Fruit fly (Drosophila melanogaster) whole organism: ENCODE results near the gene CG31909.

ENCODE experiments used
- psq ChIP-seq: fragments of >200 bp; optimal IDR thresholded peaks from 2 replicates; lab custom pipeline; 2017
- usp ChIP-seq: fragments of >200 bp; optimal IDR thresholded peaks from 2 replicates; lab custom pipeline; 2017; ENCODE audit warnings: missing biosample characterization, missing genetic modification characterization, mixed read lengths

dm6 chr2L:7258105-7258504 is 793 bp downstream of the CG31909 start:
- TF ChIP-seq usp (GFP tag; lab: Kevin White, UChicago) (no peak), psq (no peak)
